Fruit fly (Drosophila melanogaster): ENCODE results near the gene RpL8.

dm6 chr3L:2589911-2590763, 2.9 kb downstream of the RpL8 start:
- TF ChIP-seq usp (GFP tag; optimal IDR thresholded peaks at IDR 0.05) (no peak), EcR (GFP tag; optimal IDR thresholded peaks at IDR 0.05) (no peak), psq (optimal IDR thresholded peaks at IDR 0.05) (no peak), pan (optimal IDR thresholded peaks at IDR 0.05) (no peak), CG8478 (optimal IDR thresholded peaks at IDR 0.05) (no peak), Dll (optimal IDR thresholded peaks at IDR 0.05) (no peak)
